Worm (Caenorhabditis elegans): ENCODE data around the gene unc-25.
A peak's percentile ranks its signal among the peaks of the same experiment; 100 is the strongest.

unc-25 gene

DNA sequence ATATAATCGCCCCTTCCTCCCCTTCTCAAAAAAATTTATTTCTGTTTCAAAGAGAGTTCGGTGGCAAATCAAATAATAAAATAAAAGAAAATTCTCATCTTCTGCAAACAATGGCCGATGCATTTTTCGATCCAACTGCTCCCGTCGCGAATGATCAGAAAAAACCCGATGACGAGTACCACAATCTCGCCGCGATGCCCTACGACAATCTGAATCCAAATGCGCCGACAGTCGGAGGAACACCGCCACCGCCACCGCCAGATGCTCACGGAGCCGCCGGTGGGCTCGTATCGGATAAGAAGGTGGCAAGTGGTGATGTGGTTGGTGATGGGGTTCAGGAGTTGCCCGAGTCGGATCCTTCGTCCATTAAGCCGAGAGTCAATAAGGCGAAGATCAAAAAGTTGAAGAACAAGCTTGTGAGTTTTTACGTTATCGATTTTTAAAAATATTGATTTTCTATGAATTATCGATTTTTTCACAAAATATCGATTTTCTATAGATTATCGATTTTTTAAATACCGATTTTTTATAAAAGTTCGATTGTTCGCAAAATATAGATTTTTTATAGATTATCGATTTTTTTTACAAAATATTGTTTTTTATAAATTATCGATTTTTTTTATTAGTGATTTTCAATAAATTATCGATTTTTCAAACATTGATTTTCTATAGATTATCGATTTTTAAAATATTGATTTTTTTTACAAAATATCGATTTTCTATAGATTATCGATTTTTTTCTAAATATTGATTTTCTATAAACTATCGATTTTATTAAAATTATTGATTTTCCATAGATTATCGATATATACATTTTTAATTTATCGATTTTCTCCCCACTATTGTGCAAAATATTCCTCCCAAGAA lies 9.1 kb downstream of the unc-25 start, which contains the start of gene Y39E4A.1:
Gene Y39E4A.1, plus strand, starts transcription at position 51 of the 867 bp plus-strand sequence.
- TF ChIP-seq sem-4 (tag; optimal IDR thresholded peaks at IDR 0.05) (no peak), ztf-11 (tag; optimal IDR thresholded peaks at IDR 0.05) (no peak), R02D3.7 (tag; optimal IDR thresholded peaks at IDR 0.05) (no peak), zag-1 (tag; optimal IDR thresholded peaks at IDR 0.05) (no peak), nhr-77 (tag; optimal IDR thresholded peaks at IDR 0.05) (no peak), nhr-129 (tag; optimal IDR thresholded peaks at IDR 0.05) (no peak), nhr-23 (tag; optimal IDR thresholded peaks at IDR 0.05) (no peak), snpc-4 (tag; optimal IDR thresholded peaks at IDR 0.05) (no peak), sma-9 (GFP tag; optimal IDR thresholded peaks at IDR 0.05) (no peak), sma-9 (tag; optimal IDR thresholded peaks at IDR 0.05) (no peak), nhr-10 (tag; optimal IDR thresholded peaks at IDR 0.05) (no peak), ama-1 (optimal IDR thresholded peaks at IDR 0.05) (no peak), blmp-1 (tag; optimal IDR thresholded peaks at IDR 0.05; ENCODE audit: insufficient read depth) (no peak), ztf-1 (GFP tag; conservative IDR thresholded peaks at IDR 0.05) (no peak), unc-55 (GFP tag; optimal IDR thresholded peaks at IDR 0.05) (no peak), nhr-25 (tag; optimal IDR thresholded peaks at IDR 0.05) (no peak), lsy-2 (tag; optimal IDR thresholded peaks at IDR 0.05) (no peak), alr-1 (tag; optimal IDR thresholded peaks at IDR 0.05) (no peak), ztf-4 (tag; optimal IDR thresholded peaks at IDR 0.05) (no peak)

ce11 chrIII:12952615-12953014 lies 10.2 kb downstream of the unc-25 start:
- TF ChIP-seq nhr-25 (tag; optimal IDR thresholded peaks at IDR 0.05) (no peak), nhr-77 (tag; optimal IDR thresholded peaks at IDR 0.05) (no peak), fos-1 (tag; optimal IDR thresholded peaks at IDR 0.05) (no peak), egl-27 (tag; optimal IDR thresholded peaks at IDR 0.05) (no peak), blmp-1 (tag; optimal IDR thresholded peaks at IDR 0.05; ENCODE audit: insufficient read depth) (no peak), lin-39 (tag; optimal IDR thresholded peaks at IDR 0.05) (no peak), ceh-16 (tag; optimal IDR thresholded peaks at IDR 0.05) (no peak), nhr-10 (tag; optimal IDR thresholded peaks at IDR 0.05) (no peak), unc-39 (tag; optimal IDR thresholded peaks at IDR 0.05) (no peak), nhr-12 (tag; optimal IDR thresholded peaks at IDR 0.05) (no peak), elt-1 (tag; optimal IDR thresholded peaks at IDR 0.05) (no peak), unc-55 (GFP tag; optimal IDR thresholded peaks at IDR 0.05) (no peak), alr-1 (tag; optimal IDR thresholded peaks at IDR 0.05) (no peak), ZK546.5 (tag; optimal IDR thresholded peaks at IDR 0.05) (no peak), ceh-82 (tag; optimal IDR thresholded peaks at IDR 0.05) (no peak), mbf-1 (tag; optimal IDR thresholded peaks at IDR 0.05) (no peak), sma-9 (GFP tag; optimal IDR thresholded peaks at IDR 0.05) (no peak), sma-9 (tag; optimal IDR thresholded peaks at IDR 0.05) (no peak), ztf-4 (tag; optimal IDR thresholded peaks at IDR 0.05) (no peak)

ce11 chrIII:12959286-12959685 lies 16.8 kb downstream of the unc-25 start:
- peak; percentile 11 for TF ChIP-seq blmp-1 (tag; optimal IDR thresholded peaks at IDR 0.05; ENCODE audit: insufficient read depth)
- no peak for TF ChIP-seq F13H6.1 (tag; optimal IDR thresholded peaks at IDR 0.05)
- TF ChIP-seq fos-1 (tag; optimal IDR thresholded peaks at IDR 0.05) = peak; percentile 85
- no peak for TF ChIP-seq nhr-6 (tag; optimal IDR thresholded peaks at IDR 0.05)
- TF ChIP-seq unc-55 (GFP tag; optimal IDR thresholded peaks at IDR 0.05) = no peak
- no peak for TF ChIP-seq ztf-11 (tag; optimal IDR thresholded peaks at IDR 0.05)
- peak; percentile 28 for TF ChIP-seq sma-9 (GFP tag; optimal IDR thresholded peaks at IDR 0.05)
- TF ChIP-seq sma-9 (tag; optimal IDR thresholded peaks at IDR 0.05) = no peak
- peak; percentile 33 for TF ChIP-seq gmeb-1 (tag; optimal IDR thresholded peaks at IDR 0.05)
- no peak for TF ChIP-seq nhr-25 (tag; optimal IDR thresholded peaks at IDR 0.05)
- peak; percentile 35 for TF ChIP-seq crh-2 (tag; optimal IDR thresholded peaks at IDR 0.05)

DNA sequence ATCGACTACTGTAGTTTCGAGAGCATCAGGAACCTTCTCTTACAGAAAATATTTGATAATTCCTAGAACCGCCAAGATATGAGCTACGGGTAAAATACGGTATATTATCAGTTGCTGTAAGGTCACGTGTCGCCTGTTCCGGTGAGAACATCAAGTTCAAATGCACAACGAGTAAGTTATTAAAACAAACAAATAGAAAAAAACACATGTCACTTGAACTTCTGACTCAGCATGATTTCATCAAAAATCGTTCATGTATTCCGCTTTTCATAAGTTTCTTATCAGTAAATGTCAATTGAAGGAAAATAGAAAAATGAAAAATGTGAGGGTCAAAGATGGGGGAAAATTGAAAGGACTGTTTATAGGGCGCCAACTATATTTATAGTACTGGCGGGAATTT lies 18.3 kb downstream of the unc-25 start:
- no peak for TF ChIP-seq lin-13 (GFP tag; optimal IDR thresholded peaks at IDR 0.05)
- peak; percentile 69 for TF ChIP-seq fos-1 (tag; optimal IDR thresholded peaks at IDR 0.05)

ce11 chrIII:12966895-12967294 lies 24.4 kb downstream of the unc-25 start, which contains the start of gene ttm-1:
ttm-1 (minus strand) TSS chrIII:12966995.
- TF ChIP-seq nhr-6 (tag; optimal IDR thresholded peaks at IDR 0.05) (no peak), nhr-237 (tag; optimal IDR thresholded peaks at IDR 0.05) (no peak), unc-55 (GFP tag; optimal IDR thresholded peaks at IDR 0.05) (no peak), unc-62 (GFP tag; optimal IDR thresholded peaks at IDR 0.05) (no peak), zag-1 (tag; optimal IDR thresholded peaks at IDR 0.05) (no peak), nhr-10 (tag; optimal IDR thresholded peaks at IDR 0.05) (no peak), gmeb-1 (tag; optimal IDR thresholded peaks at IDR 0.05) (no peak), nhr-23 (tag; optimal IDR thresholded peaks at IDR 0.05) (no peak), F13H6.1 (tag; optimal IDR thresholded peaks at IDR 0.05) (no peak), ZK546.5 (tag; optimal IDR thresholded peaks at IDR 0.05) (no peak), ztf-11 (tag; optimal IDR thresholded peaks at IDR 0.05) (no peak), sma-9 (GFP tag; optimal IDR thresholded peaks at IDR 0.05) (no peak), sma-9 (tag; optimal IDR thresholded peaks at IDR 0.05) (no peak), mbf-1 (tag; optimal IDR thresholded peaks at IDR 0.05) (no peak), ztf-1 (GFP tag; conservative IDR thresholded peaks at IDR 0.05) (no peak), ceh-16 (tag; optimal IDR thresholded peaks at IDR 0.05) (no peak), fos-1 (tag; optimal IDR thresholded peaks at IDR 0.05) (no peak), nhr-12 (tag; optimal IDR thresholded peaks at IDR 0.05) (no peak), sma-3 (GFP tag; optimal IDR thresholded peaks at IDR 0.05) (no peak)
